Worm (Caenorhabditis elegans) whole organism, young adult: ENCODE measurements around the gene C02F5.14.

Source experiments
- F23B12.7 ChIP-seq: sonication (generic microtip); optimal IDR thresholded peaks from 2 replicates; lab custom pipeline; 2017; ENCODE audit warnings: missing genetic modification characterization, mild to moderate bottlenecking, missing compliant biosample characterization, antibody characterized with exemption, moderate library complexity; ENCODE audit not compliant: insufficient read depth
- F37B4.10 ChIP-seq: fragments of 200-800 bp; sonication (Bioruptor generic); IDR thresholded peaks from 2 replicates; pipeline ENCODE4 v1.3.6; 2022; ENCODE audit warnings: missing genetic modification characterization, missing compliant biosample characterization
- F49E8.2 ChIP-seq: sonication (generic microtip); optimal IDR thresholded peaks from 3 replicates; lab custom pipeline; 2017; ENCODE audit warnings: missing genetic modification characterization, mild to moderate bottlenecking, missing compliant biosample characterization, antibody characterized with exemption, moderate library complexity; ENCODE audit not compliant: insufficient read depth
- F57A8.1 ChIP-seq: fragments of 200-800 bp; sonication (Bioruptor generic); optimal IDR thresholded peaks from 2 replicates; lab custom pipeline; 2018; ENCODE audit warnings: mild to moderate bottlenecking, missing genetic modification characterization, moderate library complexity, missing compliant biosample characterization
- F57C9.4 ChIP-seq: sonication (generic microtip); optimal IDR thresholded peaks from 2 replicates; lab custom pipeline; 2017; ENCODE audit warnings: mild to moderate bottlenecking, missing genetic modification characterization, missing compliant biosample characterization
- T07F8.4 ChIP-seq: sonication (generic microtip); optimal IDR thresholded peaks from 2 replicates; lab custom pipeline; 2016; ENCODE audit warnings: mild to moderate bottlenecking, missing genetic modification characterization, moderate library complexity, missing compliant biosample characterization
- Y79H2A.3 ChIP-seq: fragments of 200-800 bp; sonication (Bioruptor generic); conservative IDR thresholded peaks from 2 replicates; pipeline ENCODE4 v1.3.6; 2022; ENCODE audit warnings: missing genetic modification reagents, missing genetic modification characterization, missing compliant biosample characterization
- attf-5 ChIP-seq: fragments of 200-800 bp; sonication (Bioruptor generic); optimal IDR thresholded peaks from 2 replicates; lab custom pipeline; 2018; ENCODE audit warnings: mild to moderate bottlenecking, missing genetic modification characterization, missing compliant biosample characterization
- attf-6 ChIP-seq: fragments of 200-800 bp; sonication (Bioruptor generic); IDR thresholded peaks from 2 replicates; pipeline ENCODE4 v1.3.6; 2022; ENCODE audit warnings: missing genetic modification reagents, missing genetic modification characterization, missing compliant biosample characterization
- ccch-3 ChIP-seq: fragments of 200-800 bp; sonication (Bioruptor generic); optimal IDR thresholded peaks from 2 replicates; lab custom pipeline; 2018; ENCODE audit warnings: mild to moderate bottlenecking, missing genetic modification characterization, missing compliant biosample characterization
- cebp-2 ChIP-seq: fragments of 200-800 bp; sonication (Bioruptor generic); IDR thresholded peaks from 2 replicates; pipeline ENCODE4 v1.3.6; 2022; ENCODE audit warnings: missing genetic modification characterization, missing compliant biosample characterization
- ceh-100 ChIP-seq: fragments of 200-800 bp; sonication (Bioruptor generic); IDR thresholded peaks from 2 replicates; pipeline ENCODE4 v1.3.6; 2022; ENCODE audit warnings: missing genetic modification reagents, missing genetic modification characterization, missing compliant biosample characterization
- ceh-79 ChIP-seq: sonication (generic microtip); optimal IDR thresholded peaks from 2 replicates; lab custom pipeline; 2017; ENCODE audit warnings: mild to moderate bottlenecking, missing genetic modification characterization, missing compliant biosample characterization
- dox-1 ChIP-seq: fragments of 200-800 bp; sonication (Bioruptor generic); IDR thresholded peaks from 2 replicates; pipeline ENCODE4 v1.3.6; 2022; ENCODE audit warnings: missing genetic modification reagents, missing genetic modification characterization, missing compliant biosample characterization
- efl-1 ChIP-seq: fragments of 150-350 bp; optimal IDR thresholded peaks from 2 replicates; lab custom pipeline; 2014; ENCODE audit warnings: missing biosample characterization, missing genetic modification reagents, missing genetic modification characterization
- egl-44 ChIP-seq: fragments of 200-800 bp; sonication (Bioruptor generic); IDR thresholded peaks from 2 replicates; pipeline ENCODE4 v1.3.6; 2022; ENCODE audit warnings: missing genetic modification reagents, missing genetic modification characterization, missing compliant biosample characterization
- hlh-12 ChIP-seq: sonication (generic microtip); optimal IDR thresholded peaks from 2 replicates; lab custom pipeline; 2016; ENCODE audit warnings: missing genetic modification characterization, missing compliant biosample characterization
- lsy-27 ChIP-seq: sonication (generic microtip); optimal IDR thresholded peaks from 2 replicates; lab custom pipeline; 2017; ENCODE audit warnings: missing genetic modification characterization, mild to moderate bottlenecking, missing compliant biosample characterization, antibody characterized with exemption, missing genotype, borderline replicate concordance; ENCODE audit not compliant: insufficient read depth
- madf-10 ChIP-seq: sonication (generic microtip); optimal IDR thresholded peaks from 2 replicates; lab custom pipeline; 2016; ENCODE audit warnings: mild to moderate bottlenecking, missing genetic modification characterization, missing compliant biosample characterization
- mcd-1 ChIP-seq: fragments of 200-800 bp; sonication (Bioruptor generic); IDR thresholded peaks from 2 replicates; pipeline ENCODE4 v1.3.6; 2022; ENCODE audit warnings: missing genetic modification reagents, missing genetic modification characterization, missing compliant biosample characterization
- mes-4 ChIP-seq: sonication (generic microtip); optimal IDR thresholded peaks from 2 replicates; lab custom pipeline; 2016; ENCODE audit warnings: missing genotype, missing genetic modification characterization, missing compliant biosample characterization
- nhr-179 ChIP-seq: sonication (generic microtip); optimal IDR thresholded peaks from 2 replicates; lab custom pipeline; 2016; ENCODE audit warnings: mild to moderate bottlenecking, missing genetic modification characterization, missing compliant biosample characterization
- nhr-80 ChIP-seq: sonication (generic microtip); optimal IDR thresholded peaks from 2 replicates; lab custom pipeline; 2016; ENCODE audit warnings: missing genetic modification characterization, missing compliant biosample characterization
- pha-4 ChIP-seq: fragments of 150-350 bp; sonication (generic microtip); optimal IDR thresholded peaks from 2 replicates; lab custom pipeline; 2014; ENCODE audit warnings: missing biosample characterization, missing genetic modification reagents, missing genetic modification characterization
- repo-1 ChIP-seq: sonication (generic microtip); optimal IDR thresholded peaks from 2 replicates; lab custom pipeline; 2017; ENCODE audit warnings: mild to moderate bottlenecking, missing genetic modification characterization, missing compliant biosample characterization
- snpc-3.4 ChIP-seq: sonication (generic microtip); optimal IDR thresholded peaks from 2 replicates; lab custom pipeline; 2017; ENCODE audit warnings: missing genetic modification characterization, mild to moderate bottlenecking, missing compliant biosample characterization, antibody characterized with exemption, moderate library complexity, missing genotype, missing genetic modification reagents
- sptf-2 ChIP-seq: fragments of 200-800 bp; sonication (Bioruptor generic); optimal IDR thresholded peaks from 2 replicates; lab custom pipeline; 2018; ENCODE audit warnings: mild to moderate bottlenecking, missing genetic modification characterization, missing compliant biosample characterization
- tbx-9 ChIP-seq: sonication (generic microtip); optimal IDR thresholded peaks from 2 replicates; lab custom pipeline; 2016; ENCODE audit warnings: borderline replicate concordance, missing genetic modification characterization, inconsistent platforms, missing compliant biosample characterization
- ztf-25 ChIP-seq: fragments of 200-800 bp; sonication (Bioruptor generic); IDR thresholded peaks from 2 replicates; pipeline ENCODE4 v1.3.6; 2022; ENCODE audit warnings: missing genetic modification reagents, missing genetic modification characterization, missing compliant biosample characterization

C02F5.14 gene

DNA sequence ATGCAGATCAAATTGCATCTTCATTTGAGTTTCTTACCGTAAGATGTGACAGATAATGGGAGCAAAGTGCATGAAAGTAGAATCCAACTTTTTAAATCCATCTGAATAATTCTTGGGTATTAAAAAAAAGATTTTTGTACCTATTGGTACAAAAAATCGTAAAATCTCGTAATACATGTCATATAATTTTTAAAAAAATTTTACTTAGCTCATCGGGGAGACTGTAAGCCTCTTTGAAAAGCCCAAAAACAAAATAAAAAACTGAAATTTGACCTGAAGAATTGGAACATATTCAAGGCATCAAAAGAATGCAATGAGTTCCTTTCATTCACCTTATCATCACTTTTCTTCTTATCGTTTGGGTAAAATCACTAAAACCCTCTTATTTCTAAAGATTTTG lies 40.6 kb upstream of the C02F5.14 start, which contains the start of gene clec-160:
Gene clec-160, minus strand, starts transcription at position 101 of the 400 bp plus-strand sequence.
- TF ChIP-seq snpc-3.4 (tag; lab: Kevin White, UChicago), result no peak
- TF ChIP-seq F49E8.2 (tag; lab: Kevin White, UChicago), result no peak
- TF ChIP-seq efl-1 (GFP tag; lab: Kevin White, UChicago), result no peak
- TF ChIP-seq sptf-2 (GFP tag; lab: Kevin White, UChicago), result no peak

DNA sequence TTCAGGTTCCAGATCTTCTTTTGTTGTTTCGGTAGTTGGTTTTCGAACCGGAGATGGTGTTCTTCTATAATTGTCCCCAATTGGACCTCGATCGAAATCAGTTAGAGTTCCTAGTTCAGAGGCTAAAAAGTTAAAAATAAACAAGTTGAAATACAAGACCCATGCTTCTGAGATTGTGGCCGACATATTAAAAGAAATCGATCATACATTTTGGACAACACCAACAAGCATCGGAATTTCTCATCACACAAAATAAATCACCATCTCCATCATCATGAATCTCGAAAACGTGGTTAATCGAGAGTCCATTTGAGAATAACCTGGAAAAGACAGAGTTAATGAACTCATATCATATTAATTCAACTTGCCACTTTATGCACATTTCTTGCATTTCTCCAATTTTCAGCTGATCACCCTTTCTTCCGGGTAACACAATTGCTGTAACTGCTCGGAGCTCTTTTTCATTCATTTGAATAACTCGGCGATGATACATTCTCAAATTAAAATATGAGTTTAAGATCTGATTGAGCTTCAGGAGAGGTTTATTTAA lies 36.4 kb upstream of the C02F5.14 start, which contains the start of the genes mps-4 and F09G8.10:
Gene mps-4, minus strand, starts transcription at position 101 of the 550 bp plus-strand sequence.
Gene F09G8.10, minus strand, starts transcription at position 500 of the 550 bp plus-strand sequence.
- TF ChIP-seq mcd-1 (GFP tag; lab: Robert Waterston, UW) (no peak), mes-4 (no peak), pha-4 (tag; lab: Kevin White, UChicago) (no peak), T07F8.4 (tag; lab: Kevin White, UChicago) (no peak), ceh-100 (GFP tag; lab: Robert Waterston, UW) (no peak), hlh-12 (tag; lab: Kevin White, UChicago) (no peak), ztf-25 (GFP tag; lab: Robert Waterston, UW) (no peak), lsy-27 (tag; lab: Kevin White, UChicago) (no peak), F37B4.10 (GFP tag; lab: Robert Waterston, UW) (no peak), F57C9.4 (tag; lab: Kevin White, UChicago) (no peak), F23B12.7 (tag; lab: Kevin White, UChicago) (no peak), Y79H2A.3 (no peak), F57A8.1 (GFP tag; lab: Kevin White, UChicago) (no peak)

DNA sequence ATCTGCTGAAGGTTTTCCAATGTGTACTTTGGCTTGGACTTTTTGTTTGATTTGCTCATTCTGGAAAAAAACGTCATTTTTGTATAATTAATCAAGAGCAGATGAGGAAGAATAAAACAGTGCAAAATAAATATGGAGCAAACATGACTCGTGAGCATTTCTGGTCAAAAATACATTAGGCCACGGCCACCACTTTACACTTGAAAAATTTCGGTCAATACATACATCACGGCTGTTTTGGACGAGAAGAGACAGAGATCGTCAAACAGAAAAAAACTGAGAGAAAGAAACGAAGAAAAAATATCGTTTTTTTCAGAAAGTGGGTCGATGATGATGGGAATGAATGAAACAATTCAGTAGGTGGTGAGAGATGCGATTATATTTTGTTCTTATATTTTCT lies 33.0 kb upstream of the C02F5.14 start, which contains the start of the genes F09G8.7 and crn-7:
Gene F09G8.7, minus strand, starts transcription at position 60 of the 400 bp plus-strand sequence.
Gene crn-7, plus strand, starts transcription at position 236 of the 400 bp plus-strand sequence.
- TF ChIP-seq nhr-80 (tag; lab: Kevin White, UChicago) (peak; percentile 53), attf-5 (GFP tag; lab: Kevin White, UChicago) (peak; percentile 44), mcd-1 (GFP tag; lab: Robert Waterston, UW) (0 out of 2 replicates have a peak, but pooled peaks have one; percentile 21), cebp-2 (no peak), repo-1 (tag; lab: Kevin White, UChicago) (no peak), attf-6 (GFP tag; lab: Robert Waterston, UW) (no peak), ceh-79 (tag; lab: Kevin White, UChicago) (no peak), dox-1 (GFP tag; lab: Robert Waterston, UW) (peak; percentile 35; the same call in 1 of the 2 replicates), egl-44 (GFP tag; lab: Robert Waterston, UW) (no peak), nhr-179 (tag; lab: Kevin White, UChicago) (no peak), tbx-9 (tag; lab: Kevin White, UChicago) (no peak), F23B12.7 (tag; lab: Kevin White, UChicago) (peak; percentile 29), ccch-3 (GFP tag; lab: Kevin White, UChicago) (no peak)

- TF ChIP-seq madf-10 (no peak), mcd-1 (GFP tag; lab: Robert Waterston, UW) (peak; percentile 86)
These were observed 30.4 kb upstream of the C02F5.14 start, which contains the start of gene mrps-9 for ce11 chrIII:8265753-8266152. TSS of gene mrps-9 (plus strand) at chrIII:8266062.

DNA sequence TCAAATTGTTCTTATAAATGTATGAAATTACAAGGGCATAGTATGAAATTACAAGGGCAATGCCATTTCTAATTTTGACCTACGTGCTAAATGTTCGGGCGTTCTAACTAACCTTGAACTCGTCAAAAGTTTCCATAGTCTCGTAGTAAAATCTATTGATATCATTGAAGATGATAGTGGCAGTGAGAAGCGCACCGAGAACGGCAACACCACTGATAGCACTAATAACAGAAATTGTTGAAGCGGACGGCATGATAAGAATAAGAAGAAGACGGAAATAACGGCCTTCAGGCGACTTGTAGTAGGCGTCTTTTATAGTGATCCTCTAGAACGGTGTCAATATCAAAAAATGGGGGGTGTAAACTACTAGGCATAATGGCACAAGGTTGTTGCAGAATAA lies 28.1 kb upstream of the C02F5.14 start, which contains the start of gene col-91:
Gene col-91, minus strand, starts transcription at position 288 of the 400 bp plus-strand sequence.
- TF ChIP-seq F37B4.10 (GFP tag; lab: Robert Waterston, UW), result no peak
- TF ChIP-seq ceh-100 (GFP tag; lab: Robert Waterston, UW), result no peak
